Fruit fly (Drosophila melanogaster) whole organism, prepupa: Measurements from ENCODE around the gene UQCR-Q.

ENCODE experiments used
- Blimp-1 ChIP-seq: fragments of 200-800 bp; sonication (Bioruptor generic); optimal IDR thresholded peaks from 3 replicates; lab custom pipeline; 2017; ENCODE audit warnings: missing biosample characterization, missing genetic modification characterization, mild to moderate bottlenecking, moderate library complexity, missing genetic modification reagents
- CG10631 ChIP-seq: fragments of 200-800 bp; sonication (Bioruptor generic); optimal IDR thresholded peaks from 2 replicates; lab custom pipeline; 2016; ENCODE audit warnings: missing biosample characterization, missing genetic modification characterization
- CG10669 ChIP-seq: fragments of 200-800 bp; sonication (Bioruptor generic); optimal IDR thresholded peaks from 3 replicates; lab custom pipeline; 2018; ENCODE audit warnings: missing biosample characterization, mild to moderate bottlenecking, missing genetic modification characterization, moderate library complexity
- CG11294 ChIP-seq: fragments of 200-800 bp; sonication (Bioruptor generic); IDR thresholded peaks from 2 replicates; pipeline ENCODE4 v1.3.6; 2022; ENCODE audit warnings: missing biosample characterization, missing genetic modification characterization
- CG11762 ChIP-seq: fragments of 200-800 bp; sonication (Bioruptor generic); optimal IDR thresholded peaks from 3 replicates; lab custom pipeline; 2016; ENCODE audit warnings: missing biosample characterization, missing genetic modification characterization; ENCODE audit not compliant: insufficient read depth
- CG11902 ChIP-seq: fragments of 200-800 bp; sonication (Bioruptor generic); optimal IDR thresholded peaks from 3 replicates; lab custom pipeline; 2016; ENCODE audit warnings: missing biosample characterization, missing genetic modification characterization
- CG3032 ChIP-seq: fragments of 200-800 bp; optimal IDR thresholded peaks from 2 replicates; lab custom pipeline; 2019; ENCODE audit warnings: missing biosample characterization, mild to moderate bottlenecking, missing genetic modification characterization, moderate library complexity
- CG31627 ChIP-seq: fragments of 200-800 bp; sonication (Bioruptor generic); optimal IDR thresholded peaks from 3 replicates; lab custom pipeline; 2016; ENCODE audit warnings: missing biosample characterization, missing genetic modification characterization
- CG32006 ChIP-seq: fragments of 200-800 bp; sonication (Bioruptor generic); optimal IDR thresholded peaks from 3 replicates; lab custom pipeline; 2017; ENCODE audit warnings: missing biosample characterization, mild to moderate bottlenecking, missing genetic modification characterization
- CG34406 ChIP-seq: fragments of 200-800 bp; sonication (Bioruptor generic); optimal IDR thresholded peaks from 3 replicates; lab custom pipeline; 2016; ENCODE audit warnings: missing biosample characterization, missing genetic modification characterization
- CG3919 ChIP-seq: fragments of 200-800 bp; sonication (Bioruptor generic); optimal IDR thresholded peaks from 3 replicates; lab custom pipeline; 2016; ENCODE audit warnings: missing biosample characterization, missing genetic modification characterization
- CG6163 ChIP-seq: fragments of 200-800 bp; sonication (Bioruptor generic); IDR thresholded peaks from 3 replicates; pipeline ENCODE4 v1.3.6; 2022; ENCODE audit warnings: missing biosample characterization, missing genetic modification characterization
- CG6276 ChIP-seq: fragments of 200-800 bp; sonication (Bioruptor generic); optimal IDR thresholded peaks from 2 replicates; lab custom pipeline; 2017; ENCODE audit warnings: missing biosample characterization, mild to moderate bottlenecking, missing genetic modification characterization
- CG6792 ChIP-seq: fragments of 200-800 bp; sonication (Bioruptor generic); optimal IDR thresholded peaks from 3 replicates; lab custom pipeline; 2016; ENCODE audit warnings: missing biosample characterization, missing genetic modification characterization
- CG6854 ChIP-seq: fragments of 200-800 bp; sonication (Bioruptor generic); optimal IDR thresholded peaks from 2 replicates; lab custom pipeline; 2017; ENCODE audit warnings: missing biosample characterization, mild to moderate bottlenecking, missing genetic modification characterization
- CG8319 ChIP-seq: fragments of 200-800 bp; sonication (Bioruptor generic); optimal IDR thresholded peaks from 3 replicates; lab custom pipeline; 2016; ENCODE audit warnings: missing biosample characterization, missing genetic modification characterization
- Eip78C ChIP-seq: fragments of 200-800 bp; sonication (Bioruptor generic); peaks from one replicate; lab custom pipeline; 2016; ENCODE audit warnings: missing biosample characterization, missing genetic modification characterization
- Ets21C ChIP-seq: fragments of 200-800 bp; sonication (Bioruptor generic); optimal IDR thresholded peaks from 3 replicates; lab custom pipeline; 2016; ENCODE audit warnings: missing biosample characterization, missing genetic modification characterization
- Gug ChIP-seq: fragments of 200-800 bp; sonication (Bioruptor generic); IDR thresholded peaks from 2 replicates; pipeline ENCODE4 v1.3.6; 2022; ENCODE audit warnings: missing biosample characterization, missing genetic modification characterization
- Hr39 ChIP-seq: fragments of 200-800 bp; sonication (Bioruptor generic); optimal IDR thresholded peaks from 2 replicates; lab custom pipeline; 2016; ENCODE audit warnings: missing biosample characterization, missing genetic modification characterization
- Lpt ChIP-seq: fragments of 200-800 bp; sonication (Bioruptor generic); optimal IDR thresholded peaks from 3 replicates; lab custom pipeline; 2016; ENCODE audit warnings: missing biosample characterization, missing genetic modification characterization
- Met ChIP-seq: fragments of 200-800 bp; sonication (Bioruptor generic); optimal IDR thresholded peaks from 3 replicates; lab custom pipeline; 2016; ENCODE audit warnings: missing biosample characterization, missing genetic modification characterization
- Sox102F ChIP-seq: fragments of 200-800 bp; sonication (Bioruptor generic); optimal IDR thresholded peaks from 2 replicates; lab custom pipeline; 2016; ENCODE audit warnings: missing biosample characterization, mild to moderate bottlenecking, missing genetic modification characterization
- Sox14 ChIP-seq: fragments of 200-800 bp; sonication (Bioruptor generic); optimal IDR thresholded peaks from 3 replicates; lab custom pipeline; 2016; ENCODE audit warnings: missing biosample characterization, missing genetic modification characterization
- Sox15 ChIP-seq: fragments of 200-800 bp; sonication (Bioruptor generic); optimal IDR thresholded peaks from 3 replicates; lab custom pipeline; 2016; ENCODE audit warnings: missing biosample characterization, missing genetic modification characterization
- cyc ChIP-seq: fragments of 200-800 bp; sonication (Bioruptor generic); optimal IDR thresholded peaks from 3 replicates; lab custom pipeline; 2016; ENCODE audit warnings: missing biosample characterization, missing genetic modification characterization
- dac ChIP-seq: fragments of 200-800 bp; sonication (Bioruptor generic); optimal IDR thresholded peaks from 2 replicates; lab custom pipeline; 2017; ENCODE audit warnings: missing biosample characterization, mild to moderate bottlenecking, missing genetic modification characterization
- dsx ChIP-seq: fragments of 200-800 bp; optimal IDR thresholded peaks from 3 replicates; lab custom pipeline; 2019; ENCODE audit warnings: missing biosample characterization, mild to moderate bottlenecking, missing genetic modification characterization, moderate library complexity; ENCODE audit not compliant: poor library complexity, severe bottlenecking
- eg ChIP-seq: fragments of 200-800 bp; sonication (Bioruptor generic); IDR thresholded peaks from 3 replicates; pipeline ENCODE4 v1.3.6; 2022; ENCODE audit warnings: missing biosample characterization, missing genetic modification characterization
- esn ChIP-seq: fragments of 200-800 bp; sonication (Bioruptor generic); optimal IDR thresholded peaks from 2 replicates; lab custom pipeline; 2016; ENCODE audit warnings: missing biosample characterization, mild to moderate bottlenecking, missing genetic modification characterization, moderate library complexity
- fkh ChIP-seq: fragments of 200-800 bp; sonication (Bioruptor generic); optimal IDR thresholded peaks from 3 replicates; lab custom pipeline; 2017; ENCODE audit warnings: missing biosample characterization, mild to moderate bottlenecking, missing genetic modification characterization, moderate library complexity
- lz ChIP-seq: fragments of 200-800 bp; sonication (Bioruptor generic); optimal IDR thresholded peaks from 3 replicates; lab custom pipeline; 2016; ENCODE audit warnings: missing biosample characterization, missing genetic modification characterization
- ss ChIP-seq, 2 experiments: fragments of 200-800 bp; sonication (Bioruptor generic); optimal IDR thresholded peaks; 2 replicates in 1 of 2; 3 replicates in 1 of 2; lab custom pipeline; 2017 to 2018; ENCODE audit warnings: mild to moderate bottlenecking in 2 of 2, missing biosample characterization in 2 of 2, missing genetic modification characterization in 2 of 2, moderate library complexity in 1 of 2
- svp ChIP-seq: fragments of 200-800 bp; sonication (Bioruptor generic); peaks from one replicate; lab custom pipeline; 2016; ENCODE audit warnings: missing biosample characterization, missing genetic modification characterization

The UQCR-Q gene

DNA sequence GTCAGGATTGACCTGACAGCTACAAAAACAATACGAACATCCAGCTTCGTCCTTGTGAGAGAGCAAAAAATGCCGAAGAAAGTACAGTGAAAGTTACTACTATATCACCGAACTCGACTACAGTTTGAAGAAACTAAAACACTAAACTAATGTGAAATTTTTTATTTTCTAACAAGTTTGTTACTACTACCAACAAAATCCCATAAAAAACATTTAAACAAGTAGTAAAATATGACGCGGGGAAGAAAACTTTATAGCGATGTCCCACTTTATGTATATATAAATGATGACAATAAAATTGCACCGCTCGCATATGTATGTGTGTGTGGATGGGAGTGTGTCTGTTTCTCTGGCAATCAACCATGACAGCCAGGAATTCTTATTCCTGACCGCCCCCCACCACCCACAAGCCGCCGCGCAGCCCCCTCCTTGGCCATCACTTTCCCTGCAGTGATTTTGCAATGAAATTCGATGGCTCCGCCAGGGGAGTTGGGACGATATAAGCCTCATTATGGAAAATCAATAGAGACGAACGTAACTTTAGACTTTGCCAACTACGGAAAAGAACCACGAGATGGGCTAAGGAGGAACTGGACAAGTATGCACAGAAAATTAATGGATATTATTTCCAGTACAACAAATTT, 13.1 kb upstream of the UQCR-Q start:
- TF ChIP-seq Lpt (GFP tag; lab: Kevin White, UChicago) (no peak), CG11902 (GFP tag; lab: Kevin White, UChicago) (no peak), Blimp-1 (no peak), CG32006 (GFP tag; lab: Kevin White, UChicago) (no peak), Sox14 (GFP tag; lab: Kevin White, UChicago) (no peak), dac (GFP tag; lab: Kevin White, UChicago) (no peak), svp (no peak), Hr39 (GFP tag; lab: Kevin White, UChicago) (no peak), Ets21C (GFP tag; lab: Kevin White, UChicago) (no peak), CG11294 (GFP tag; lab: Robert Waterston, UW) (no peak), ss (GFP tag; optimal IDR thresholded peaks at IDR 0.05; lab: Kevin White, UChicago) (no peak), Met (GFP tag; lab: Kevin White, UChicago) (no peak), Sox15 (GFP tag; lab: Kevin White, UChicago) (no peak), CG6792 (GFP tag; lab: Kevin White, UChicago) (no peak), CG10631 (GFP tag; lab: Kevin White, UChicago) (no peak), CG31627 (GFP tag; lab: Kevin White, UChicago) (no peak), cyc (no peak), Gug (GFP tag; lab: Robert Waterston, UW) (no peak), eg (GFP tag; lab: Robert Waterston, UW) (no peak), CG34406 (GFP tag; lab: Kevin White, UChicago) (no peak)

DNA sequence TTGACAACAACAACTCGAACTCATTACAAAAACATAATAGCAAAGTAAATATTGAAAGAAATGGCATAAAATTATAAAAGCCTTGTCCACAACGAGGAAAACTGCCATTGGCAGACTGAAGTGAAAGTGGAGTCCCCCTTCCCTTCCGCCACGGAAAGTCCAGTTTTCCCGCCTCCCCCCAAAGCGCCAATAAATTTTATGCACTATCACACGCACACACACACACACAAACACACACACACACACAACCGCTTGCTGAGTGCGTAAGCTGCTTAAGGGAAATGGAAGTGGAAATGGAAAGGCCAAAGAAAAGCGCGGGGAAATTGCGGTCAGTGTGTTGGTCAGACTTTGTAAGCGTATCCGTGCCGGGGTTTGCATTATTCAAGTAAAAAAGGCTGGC, 12.1 kb upstream of the UQCR-Q start:
- TF ChIP-seq Eip78C (GFP tag; lab: Kevin White, UChicago): no peak
- no peak for TF ChIP-seq CG11902 (GFP tag; lab: Kevin White, UChicago)
- no peak for TF ChIP-seq CG3919 (GFP tag; lab: Kevin White, UChicago)
- TF ChIP-seq Ets21C (GFP tag; lab: Kevin White, UChicago): no peak
- TF ChIP-seq, all 60 proteins: peak for 0

DNA sequence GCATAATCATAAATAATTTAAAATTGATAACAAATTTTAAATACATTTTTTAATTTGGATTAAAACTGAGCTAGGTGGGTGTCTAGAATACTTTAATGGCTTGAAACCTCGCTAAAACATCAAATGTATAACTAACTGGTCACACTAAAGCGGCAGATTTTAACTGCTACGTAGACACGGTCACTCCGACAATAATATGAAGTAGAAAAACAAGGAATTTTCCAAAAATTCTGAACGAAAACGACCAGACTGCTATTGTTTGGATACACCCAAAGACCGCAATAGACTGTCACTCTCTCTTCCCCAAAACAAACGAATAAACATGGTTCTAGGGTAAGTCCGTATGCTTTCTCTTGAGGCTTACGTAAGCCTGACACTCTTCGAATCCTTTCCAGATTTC, 8.8 kb upstream of the UQCR-Q start, which contains the start of gene QIL1:
Gene QIL1, plus strand, starts transcription at position 142 of the 400 bp plus-strand sequence.
- TF ChIP-seq Eip78C (GFP tag; lab: Kevin White, UChicago) (peak; percentile 55), eg (GFP tag; lab: Robert Waterston, UW) (no peak)

DNA sequence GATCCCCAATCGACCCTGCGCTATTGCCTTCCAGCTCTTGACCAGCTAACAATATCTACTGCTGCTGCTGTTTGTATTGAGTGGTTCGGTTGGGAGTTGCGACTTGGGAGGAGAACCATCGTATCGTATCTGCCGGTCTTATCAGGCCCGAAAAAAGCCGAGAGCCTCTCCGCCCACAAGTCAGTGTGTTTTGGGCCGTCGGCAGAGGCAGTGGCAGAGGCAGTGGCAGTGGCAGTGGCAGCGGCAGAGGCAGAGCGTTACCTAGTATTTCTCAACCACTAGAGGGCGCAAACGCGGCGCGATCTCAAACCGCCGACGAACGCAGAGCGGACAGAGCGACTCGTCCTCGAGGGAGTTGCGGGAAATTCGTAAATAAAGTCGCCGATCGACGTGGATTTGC, 4.5 kb upstream of the UQCR-Q start, which contains the start of gene SecCl:
Gene SecCl, plus strand, starts transcription at position 18 of the 400 bp plus-strand sequence.
- no peak for TF ChIP-seq CG6276 (GFP tag; lab: Kevin White, UChicago)
- 0 out of 3 replicates have a peak, but pooled peaks have one; percentile 16 for TF ChIP-seq eg (GFP tag; lab: Robert Waterston, UW)
- TF ChIP-seq fkh (GFP tag; lab: Kevin White, UChicago): peak; percentile 12

DNA sequence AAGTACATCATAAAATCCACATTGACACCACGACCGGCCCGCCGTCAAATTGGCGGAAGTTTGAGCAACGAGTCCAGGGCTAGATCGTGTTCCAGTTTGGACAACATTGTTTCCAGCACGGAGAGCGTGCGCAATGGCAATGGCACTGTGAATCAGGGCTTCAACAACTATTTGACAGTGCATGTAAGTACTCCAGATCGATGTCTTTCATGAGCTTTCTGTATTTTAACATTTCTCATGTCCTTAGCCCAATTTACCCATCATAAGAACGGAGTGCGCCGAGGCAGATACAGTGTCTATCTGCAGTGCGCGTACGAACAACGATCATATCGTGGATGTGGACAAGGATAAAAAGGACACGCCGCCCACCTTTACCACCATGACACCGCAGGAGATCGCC, 672 bp upstream of the UQCR-Q start:
- no peak for TF ChIP-seq CG6792 (GFP tag; lab: Kevin White, UChicago)
- no peak for TF ChIP-seq Gug (GFP tag; lab: Robert Waterston, UW)
- TF ChIP-seq Eip78C (GFP tag; lab: Kevin White, UChicago): no peak
- no peak for TF ChIP-seq lz
- no peak for TF ChIP-seq CG6163 (GFP tag; lab: Robert Waterston, UW)
- TF ChIP-seq CG6276 (GFP tag; lab: Kevin White, UChicago): no peak
- no peak for TF ChIP-seq esn (GFP tag; lab: Kevin White, UChicago)
- no peak for TF ChIP-seq CG6854 (GFP tag; lab: Kevin White, UChicago)
- TF ChIP-seq CG8319: no peak
- TF ChIP-seq CG11762 (GFP tag; lab: Kevin White, UChicago): no peak
- no peak for TF ChIP-seq ss (GFP tag; optimal IDR thresholded peaks at IDR 0.05; lab: Kevin White, UChicago)
- no peak for TF ChIP-seq Sox102F (GFP tag; lab: Kevin White, UChicago)
- no peak for TF ChIP-seq CG10669
- no peak for TF ChIP-seq CG3032 (tag; lab: Kevin White, UChicago)
- TF ChIP-seq Hr39 (GFP tag; lab: Kevin White, UChicago): no peak
- TF ChIP-seq dsx (GFP tag; lab: Kevin White, UChicago): no peak
